Fruit fly (Drosophila melanogaster) S2 (cell line): ENCODE results near the gene Tango10.
"Not testable (repeated sequence)": the region's sequence is repeated elsewhere in the genome, so short reads cannot be mapped to it uniquely, and the experiment has no call there.

Source experiments
- CG8478 ChIP-seq: fragments of >200 bp; optimal IDR thresholded peaks from 2 replicates; lab custom pipeline; 2018
- CTCF ChIP-seq, 2 experiments: fragments of >200 bp; optimal IDR thresholded peaks; 2 replicates each; lab custom pipeline; 2018

Gene Tango10

dm6 chrX:11733795-11734194, 13.8 kb downstream of the Tango10 start, which contains the start of gene inaF-A:
inaF-A (minus strand) TSS chrX:11733895.
- no peak for TF ChIP-seq CTCF (optimal IDR thresholded peaks at IDR 0.05; lab: Kevin White, UChicago)
- TF ChIP-seq CG8478 (lab: Kevin White, UChicago), result no peak

DNA sequence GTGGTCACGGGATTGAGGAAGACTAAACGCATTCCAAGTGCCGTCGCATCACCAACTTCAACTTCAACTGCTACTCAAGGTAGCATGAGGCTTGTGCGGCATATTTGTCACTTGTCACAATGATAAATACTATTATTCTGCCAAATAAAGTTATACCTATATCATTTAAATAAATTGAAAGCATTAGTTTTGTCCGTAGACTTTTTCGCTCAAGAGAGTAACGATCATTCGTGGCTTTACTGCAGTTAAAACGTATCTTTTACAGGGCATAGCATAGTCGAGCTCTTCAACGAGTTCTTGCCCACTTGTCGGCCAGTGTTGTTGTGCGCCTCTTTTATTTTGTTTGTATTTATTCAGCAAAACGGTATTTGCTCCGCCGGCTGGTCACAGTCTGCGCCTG, 16.4 kb downstream of the Tango10 start:
- TF ChIP-seq CTCF (optimal IDR thresholded peaks at IDR 0.05; lab: Kevin White, UChicago), result no peak
- TF ChIP-seq CG8478 (lab: Kevin White, UChicago), result no peak

DNA sequence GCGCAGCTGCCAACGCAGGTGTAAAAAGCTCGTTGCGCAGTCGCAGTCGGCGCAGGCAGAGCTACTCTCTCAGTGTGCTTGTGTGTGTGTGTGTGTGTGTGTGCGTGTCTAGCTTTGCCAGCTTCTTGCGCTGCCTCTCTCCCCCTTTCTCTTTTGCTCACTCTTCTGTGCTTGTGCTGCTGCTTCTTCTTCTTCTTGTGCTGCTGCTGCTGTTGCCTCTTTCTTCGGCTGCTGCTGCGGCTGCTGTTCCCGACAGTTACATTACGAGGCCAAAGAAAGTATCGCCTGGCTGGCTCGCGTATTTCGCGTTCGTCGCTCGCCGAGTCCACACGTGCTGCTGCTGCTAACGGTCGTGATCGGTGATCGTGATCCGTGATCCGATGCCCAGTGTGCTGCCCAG, 33.9 kb downstream of the Tango10 start, which contains the start of gene m:
TSS of gene m (plus strand) at position 301 of the 400 bp plus-strand sequence.
- not testable (repeated sequence) for TF ChIP-seq CG8478 (lab: Kevin White, UChicago); CTCF (optimal IDR thresholded peaks at IDR 0.05; lab: Kevin White, UChicago)

- TF ChIP-seq CTCF (optimal IDR thresholded peaks at IDR 0.05; lab: Kevin White, UChicago) (no peak), CG8478 (lab: Kevin White, UChicago) (no peak)
Measured at dm6 chrX:11756892-11757291, 36.8 kb downstream of the Tango10 start.

- TF ChIP-seq CTCF (optimal IDR thresholded peaks at IDR 0.05; lab: Kevin White, UChicago) (no peak), CG8478 (lab: Kevin White, UChicago) (no peak)
Measured at dm6 chrX:11764540-11765136, 44.6 kb downstream of the Tango10 start, which contains the start of gene CG9360. CG9360 (minus strand) TSS chrX:11764590.

- TF ChIP-seq CG8478 (lab: Kevin White, UChicago) (no peak), CTCF (optimal IDR thresholded peaks at IDR 0.05; lab: Kevin White, UChicago) (no peak)
Measured at dm6 chrX:11769435-11769834, 49.4 kb downstream of the Tango10 start.
